Fruit fly (Drosophila melanogaster) whole organism, embryonic: ENCODE results near the gene jv.

Source experiments
- ATbp ChIP-seq: fragments of 200-800 bp; sonication (Bioruptor generic); optimal IDR thresholded peaks from 2 replicates; lab custom pipeline; 2017; ENCODE audit warnings: missing biosample characterization, mild to moderate bottlenecking, missing genetic modification characterization, missing genetic modification reagents
- Asciz ChIP-seq: fragments of 200-800 bp; sonication (Bioruptor generic); optimal IDR thresholded peaks from 2 replicates; lab custom pipeline; 2017; ENCODE audit warnings: missing biosample characterization, mild to moderate bottlenecking, missing genetic modification characterization, missing genetic modification reagents
- Blimp-1 ChIP-seq: fragments of 200-800 bp; sonication (Bioruptor generic); optimal IDR thresholded peaks from 3 replicates; lab custom pipeline; 2018; ENCODE audit warnings: missing biosample characterization, missing genetic modification characterization, mild to moderate bottlenecking, moderate library complexity, missing genetic modification reagents
- CG10565 ChIP-seq: fragments of 200-800 bp; sonication (Bioruptor generic); optimal IDR thresholded peaks from 3 replicates; lab custom pipeline; 2016; ENCODE audit warnings: missing biosample characterization, mild to moderate bottlenecking, missing genetic modification characterization
- CG12155 ChIP-seq: fragments of 200-800 bp; sonication (Bioruptor generic); optimal IDR thresholded peaks from 3 replicates; lab custom pipeline; 2016; ENCODE audit warnings: missing biosample characterization, missing genetic modification characterization
- CG12299 ChIP-seq: fragments of 200-800 bp; sonication (Bioruptor generic); optimal IDR thresholded peaks from 2 replicates; lab custom pipeline; 2018; ENCODE audit warnings: missing biosample characterization, mild to moderate bottlenecking, missing genetic modification characterization
- CG1233 ChIP-seq: fragments of 200-800 bp; sonication (Bioruptor generic); optimal IDR thresholded peaks from 4 replicates; lab custom pipeline; 2018; ENCODE audit warnings: missing biosample characterization, mild to moderate bottlenecking, missing genetic modification characterization
- CG12744 ChIP-seq: fragments of 200-800 bp; sonication (Bioruptor generic); optimal IDR thresholded peaks from 2 replicates; lab custom pipeline; 2016; ENCODE audit warnings: missing biosample characterization, missing genetic modification characterization
- CG14441 ChIP-seq: fragments of 200-800 bp; sonication (Bioruptor generic); IDR thresholded peaks from 2 replicates; pipeline ENCODE4 v1.3.6; 2022; ENCODE audit warnings: missing biosample characterization, missing genetic modification characterization
- CG2202 ChIP-seq: fragments of 200-800 bp; sonication (Bioruptor generic); optimal IDR thresholded peaks from 2 replicates; lab custom pipeline; 2018; ENCODE audit warnings: missing biosample characterization, mild to moderate bottlenecking, missing genetic modification characterization
- CG33557 ChIP-seq: fragments of 200-800 bp; sonication (Bioruptor generic); optimal IDR thresholded peaks from 2 replicates; lab custom pipeline; 2019; ENCODE audit warnings: missing biosample characterization, mild to moderate bottlenecking, missing genetic modification characterization, moderate library complexity
- CG34376 ChIP-seq: fragments of 200-800 bp; sonication (Bioruptor generic); optimal IDR thresholded peaks from 2 replicates; lab custom pipeline; 2018; ENCODE audit warnings: missing biosample characterization, mild to moderate bottlenecking, missing genetic modification characterization
- CG4707 ChIP-seq: fragments of 200-800 bp; sonication (Bioruptor generic); optimal IDR thresholded peaks from 2 replicates; lab custom pipeline; 2018; ENCODE audit warnings: missing biosample characterization, mild to moderate bottlenecking, missing genetic modification characterization, moderate library complexity
- CG5180 ChIP-seq: fragments of 200-800 bp; sonication (Bioruptor generic); optimal IDR thresholded peaks from 3 replicates; lab custom pipeline; 2017; ENCODE audit warnings: missing biosample characterization, missing genetic modification characterization, mild to moderate bottlenecking, moderate library complexity, missing genetic modification reagents
- CG6854 ChIP-seq: fragments of 200-800 bp; sonication (Bioruptor generic); optimal IDR thresholded peaks from 3 replicates; lab custom pipeline; 2017; ENCODE audit warnings: missing biosample characterization, mild to moderate bottlenecking, missing genetic modification characterization
- CG7556 ChIP-seq: fragments of 200-800 bp; sonication (Bioruptor generic); optimal IDR thresholded peaks from 2 replicates; lab custom pipeline; 2017; ENCODE audit warnings: missing biosample characterization, mild to moderate bottlenecking, missing genetic modification characterization
- CG7745 ChIP-seq: fragments of 200-800 bp; sonication (Bioruptor generic); optimal IDR thresholded peaks from 2 replicates; lab custom pipeline; 2018; ENCODE audit warnings: missing biosample characterization, mild to moderate bottlenecking, missing genetic modification characterization, moderate library complexity
- CG7786 ChIP-seq: fragments of 200-800 bp; sonication (Bioruptor generic); optimal IDR thresholded peaks from 2 replicates; lab custom pipeline; 2016; ENCODE audit warnings: missing biosample characterization, missing genetic modification characterization
- CG8281 ChIP-seq: fragments of 200-800 bp; sonication (Bioruptor generic); optimal IDR thresholded peaks from 2 replicates; lab custom pipeline; 2018; ENCODE audit warnings: missing biosample characterization, mild to moderate bottlenecking, missing genetic modification characterization, moderate library complexity
- CG9437 ChIP-seq: fragments of 200-800 bp; sonication (Bioruptor generic); optimal IDR thresholded peaks from 2 replicates; lab custom pipeline; 2018; ENCODE audit warnings: missing biosample characterization, mild to moderate bottlenecking, missing genetic modification characterization
- CG9727 ChIP-seq: fragments of 200-800 bp; sonication (Bioruptor generic); optimal IDR thresholded peaks from 3 replicates; lab custom pipeline; 2017; ENCODE audit warnings: missing biosample characterization, mild to moderate bottlenecking, missing genetic modification characterization
- D ChIP-seq, 2 experiments: fragments of 200-800 bp in 1 of 2; fragments of >200 bp in 1 of 2; sonication (Bioruptor generic) in 1 of 2; optimal IDR thresholded peaks; 2 replicates in 1 of 2; 3 replicates in 1 of 2; lab custom pipeline; 2017; ENCODE audit warnings: mild to moderate bottlenecking in 1 of 2, missing biosample characterization in 1 of 2, missing genetic modification characterization in 1 of 2, missing genetic modification reagents in 1 of 2
- Dbx ChIP-seq: fragments of 200-800 bp; sonication (Bioruptor generic); IDR thresholded peaks from 3 replicates; pipeline ENCODE4 v1.3.6; 2022; ENCODE audit warnings: missing biosample characterization, missing genetic modification characterization
- Fer1 ChIP-seq: fragments of 200-800 bp; sonication (Bioruptor generic); optimal IDR thresholded peaks from 2 replicates; lab custom pipeline; 2017; ENCODE audit warnings: missing biosample characterization, mild to moderate bottlenecking, missing genetic modification characterization
- Fer3 ChIP-seq: fragments of 200-800 bp; sonication (Bioruptor generic); optimal IDR thresholded peaks from 2 replicates; lab custom pipeline; 2018; ENCODE audit warnings: missing biosample characterization, mild to moderate bottlenecking, missing genetic modification characterization, moderate library complexity
- Med ChIP-seq: fragments of 200-800 bp; sonication (Bioruptor generic); peaks from one replicate; lab custom pipeline; 2016; ENCODE audit warnings: missing biosample characterization, missing genetic modification characterization, mild to moderate bottlenecking, inconsistent platforms, moderate library complexity
- Meics ChIP-seq: fragments of 200-800 bp; sonication (Bioruptor generic); optimal IDR thresholded peaks from 2 replicates; lab custom pipeline; 2017; ENCODE audit warnings: missing biosample characterization, mild to moderate bottlenecking, missing genetic modification characterization
- PHDP ChIP-seq: fragments of 200-800 bp; sonication (Bioruptor generic); optimal IDR thresholded peaks from 3 replicates; lab custom pipeline; 2018; ENCODE audit warnings: missing biosample characterization, mild to moderate bottlenecking, missing genetic modification characterization, moderate library complexity
- Sin3A ChIP-seq: fragments of >200 bp; optimal IDR thresholded peaks from 2 replicates; lab custom pipeline; 2018
- Sry-β ChIP-seq: fragments of 200-800 bp; sonication (Bioruptor generic); optimal IDR thresholded peaks from 2 replicates; lab custom pipeline; 2018; ENCODE audit warnings: missing biosample characterization, mild to moderate bottlenecking, missing genetic modification characterization, moderate library complexity
- caup ChIP-seq: fragments of 200-800 bp; sonication (Bioruptor generic); optimal IDR thresholded peaks from 3 replicates; lab custom pipeline; 2017; ENCODE audit warnings: missing biosample characterization, mild to moderate bottlenecking, missing genetic modification characterization, moderate library complexity; ENCODE audit not compliant: severe bottlenecking
- ewg ChIP-seq: fragments of 200-800 bp; sonication (Bioruptor generic); optimal IDR thresholded peaks from 3 replicates; lab custom pipeline; 2017; ENCODE audit warnings: mild to moderate bottlenecking, missing biosample characterization, missing genetic modification reagents, missing genetic modification characterization
- exex ChIP-seq: fragments of 200-800 bp; sonication (Bioruptor generic); optimal IDR thresholded peaks from 4 replicates; lab custom pipeline; 2018; ENCODE audit warnings: missing biosample characterization, mild to moderate bottlenecking, missing genetic modification characterization, moderate library complexity
- ham ChIP-seq: fragments of 200-800 bp; sonication (Bioruptor generic); IDR thresholded peaks from 2 replicates; pipeline ENCODE4 v1.3.6; 2022; ENCODE audit warnings: missing biosample characterization, missing genetic modification characterization
- knrl ChIP-seq: fragments of 200-800 bp; sonication (Bioruptor generic); IDR thresholded peaks from 3 replicates; pipeline ENCODE4 v1.3.6; 2022; ENCODE audit warnings: missing biosample characterization, missing genetic modification characterization; ENCODE audit not compliant: partially characterized antibody
- lab ChIP-seq: fragments of 200-800 bp; sonication (Bioruptor generic); optimal IDR thresholded peaks from 3 replicates; lab custom pipeline; 2017; ENCODE audit warnings: missing biosample characterization, missing genetic modification characterization, mild to moderate bottlenecking, moderate library complexity, missing genetic modification reagents
- lmd ChIP-seq: fragments of 200-800 bp; sonication (Bioruptor generic); IDR thresholded peaks from 2 replicates; pipeline ENCODE4 v1.3.6; 2022; ENCODE audit warnings: missing biosample characterization, missing genetic modification characterization
- pum ChIP-seq: fragments of 200-800 bp; sonication (Bioruptor generic); optimal IDR thresholded peaks from 2 replicates; lab custom pipeline; 2016; ENCODE audit warnings: missing biosample characterization, missing genetic modification characterization
- ranshi ChIP-seq: fragments of 200-800 bp; sonication (Bioruptor generic); IDR thresholded peaks from 2 replicates; pipeline ENCODE4 v1.3.6; 2022; ENCODE audit warnings: missing biosample characterization, missing genetic modification characterization
- salm ChIP-seq: fragments of 200-800 bp; sonication (Bioruptor generic); optimal IDR thresholded peaks from 2 replicates; lab custom pipeline; 2018; ENCODE audit warnings: missing biosample characterization, mild to moderate bottlenecking, missing genetic modification characterization
- scrt ChIP-seq: fragments of 200-800 bp; sonication (Bioruptor generic); optimal IDR thresholded peaks from 2 replicates; lab custom pipeline; 2018; ENCODE audit warnings: missing biosample characterization, mild to moderate bottlenecking, missing genetic modification characterization, moderate library complexity
- sens-2 ChIP-seq: fragments of 200-800 bp; sonication (Bioruptor generic); IDR thresholded peaks from 2 replicates; pipeline ENCODE4 v1.3.6; 2022; ENCODE audit warnings: missing biosample characterization, missing genetic modification characterization
- slbo ChIP-seq: fragments of 200-800 bp; sonication (Bioruptor generic); IDR thresholded peaks from 2 replicates; pipeline ENCODE4 v1.3.6; 2022; ENCODE audit warnings: missing biosample characterization, missing genetic modification characterization
- sqz ChIP-seq: fragments of 200-800 bp; sonication (Bioruptor generic); optimal IDR thresholded peaks from 3 replicates; lab custom pipeline; 2018; ENCODE audit warnings: missing biosample characterization, mild to moderate bottlenecking, missing genetic modification characterization
- sug ChIP-seq: fragments of 200-800 bp; optimal IDR thresholded peaks from 2 replicates; lab custom pipeline; 2019; ENCODE audit warnings: missing biosample characterization, mild to moderate bottlenecking, missing genetic modification characterization, moderate library complexity
- tap ChIP-seq: fragments of 200-800 bp; optimal IDR thresholded peaks from 3 replicates; lab custom pipeline; 2019; ENCODE audit warnings: missing biosample characterization, mild to moderate bottlenecking, missing genetic modification characterization, moderate library complexity
- trh ChIP-seq: fragments of 200-800 bp; sonication (Bioruptor generic); optimal IDR thresholded peaks from 2 replicates; lab custom pipeline; 2016; ENCODE audit warnings: missing biosample characterization, missing genetic modification characterization
- unpg ChIP-seq: fragments of 200-800 bp; sonication (Bioruptor generic); optimal IDR thresholded peaks from 3 replicates; lab custom pipeline; 2018; ENCODE audit warnings: missing biosample characterization, mild to moderate bottlenecking, missing genetic modification characterization, moderate library complexity
- wor ChIP-seq: fragments of 200-800 bp; sonication (Bioruptor generic); IDR thresholded peaks from 2 replicates; pipeline ENCODE4 v1.3.6; 2022; ENCODE audit warnings: missing biosample characterization, missing genetic modification characterization

jv gene

dm6 chr3L:6522785-6523184 is 66.5 kb downstream of the jv start (continued):
- TF ChIP-seq PHDP (tag; lab: Kevin White, UChicago) (no peak), pum (GFP tag; lab: Kevin White, UChicago) (no peak), unpg (peak; percentile 42), CG14441 (GFP tag; lab: Robert Waterston, UW) (no peak; the same call in 1 of the 2 replicates), lab (peak; percentile 82), CG7745 (tag; lab: Kevin White, UChicago) (peak; percentile 46), CG1233 (peak; percentile 36), caup (GFP tag; lab: Kevin White, UChicago) (peak; percentile 42), wor (GFP tag; lab: Robert Waterston, UW) (no peak), knrl (GFP tag; lab: Robert Waterston, UW) (no peak), CG12299 (tag; lab: Kevin White, UChicago) (peak; percentile 29), CG10565 (no peak), salm (tag; lab: Kevin White, UChicago) (peak; percentile 66), sens-2 (GFP tag; lab: Robert Waterston, UW) (no peak), D (optimal IDR thresholded peaks at IDR 0.05; lab: Kevin White, UChicago) (no peak), D (GFP tag; optimal IDR thresholded peaks at IDR 0.05; lab: Kevin White, UChicago) (peak; percentile 30), Blimp-1 (GFP tag; lab: Kevin White, UChicago) (peak; percentile 48), CG12744 (GFP tag; lab: Kevin White, UChicago) (no peak), CG33557 (peak; percentile 64), exex (tag; lab: Kevin White, UChicago) (peak; percentile 96), Asciz (GFP tag; lab: Kevin White, UChicago) (peak; percentile 77), ATbp (GFP tag; lab: Kevin White, UChicago) (peak; percentile 83), Meics (GFP tag; lab: Kevin White, UChicago) (peak; percentile 50), sqz (GFP tag; lab: Kevin White, UChicago) (peak; percentile 36), CG12155 (GFP tag; lab: Kevin White, UChicago) (no peak), sug (tag; lab: Kevin White, UChicago) (peak; percentile 95), CG5180 (peak; percentile 38), Fer1 (GFP tag; lab: Kevin White, UChicago) (no peak), scrt (peak; percentile 31), trh (GFP tag; lab: Kevin White, UChicago) (no peak), CG6854 (GFP tag; lab: Kevin White, UChicago) (peak; percentile 3), tap (tag; lab: Kevin White, UChicago) (peak; percentile 14), ranshi (GFP tag; lab: Robert Waterston, UW) (no peak; the same call in 1 of the 2 replicates), Med (GFP tag; lab: Kevin White, UChicago) (peak; percentile 44), CG8281 (tag; lab: Kevin White, UChicago) (peak; percentile 5), CG4707 (GFP tag; lab: Kevin White, UChicago) (peak; percentile 51), ham (no peak), Dbx (no peak), ewg (GFP tag; lab: Kevin White, UChicago) (no peak), slbo (GFP tag; lab: Robert Waterston, UW) (no peak), Sry-β (GFP tag; lab: Kevin White, UChicago) (peak; percentile 38), CG9437 (GFP tag; lab: Kevin White, UChicago) (no peak), CG7786 (GFP tag; lab: Kevin White, UChicago) (no peak), Sin3A (lab: Kevin White, UChicago) (no peak), CG9727 (GFP tag; lab: Kevin White, UChicago) (peak; percentile 29), CG34376 (GFP tag; lab: Kevin White, UChicago) (peak; percentile 76), Fer3 (tag; lab: Kevin White, UChicago) (peak; percentile 31), CG2202 (peak; percentile 48), lmd (GFP tag; lab: Robert Waterston, UW) (no peak), CG7556 (GFP tag; lab: Kevin White, UChicago) (peak; percentile 48)
